Fruit fly (Drosophila melanogaster): Measurements from ENCODE around the gene Mvl.

Mvl gene

dm6 chr3R:21060430-21061245, at the start of gene Mvl:
Gene Mvl (minus strand): TSS chr3R:21060800.
- TF ChIP-seq EcR (GFP tag; optimal IDR thresholded peaks at IDR 0.05) (peak in 1 of 2 experiments; percentile 60), usp (GFP tag; optimal IDR thresholded peaks at IDR 0.05) (no peak)

DNA sequence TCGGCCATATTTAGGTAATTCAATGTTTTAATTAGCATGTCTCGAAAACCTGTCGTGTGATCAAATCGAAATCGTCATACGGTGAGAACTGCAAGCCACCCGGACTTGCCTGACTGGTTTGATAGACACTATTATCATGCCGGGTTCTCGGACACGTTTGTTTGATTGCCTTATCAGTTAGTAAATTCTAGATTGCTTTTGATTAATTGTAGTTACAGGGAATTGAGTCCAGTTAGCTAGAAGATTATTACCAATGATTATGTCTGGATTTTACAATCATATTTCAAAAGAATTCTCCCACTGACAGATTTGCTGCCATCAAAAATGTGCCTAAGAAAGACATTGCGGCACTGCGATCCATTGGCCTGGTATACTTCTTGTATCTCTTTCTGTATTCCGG, 49.1 kb upstream of the Mvl start:
- no peak for TF ChIP-seq Dll (optimal IDR thresholded peaks at IDR 0.05)
- TF ChIP-seq CG8478 (optimal IDR thresholded peaks at IDR 0.05), result no peak
- no peak for TF ChIP-seq psq (optimal IDR thresholded peaks at IDR 0.05)
- no peak for TF ChIP-seq pan (optimal IDR thresholded peaks at IDR 0.05)
- no peak for TF ChIP-seq usp (GFP tag; optimal IDR thresholded peaks at IDR 0.05)

DNA sequence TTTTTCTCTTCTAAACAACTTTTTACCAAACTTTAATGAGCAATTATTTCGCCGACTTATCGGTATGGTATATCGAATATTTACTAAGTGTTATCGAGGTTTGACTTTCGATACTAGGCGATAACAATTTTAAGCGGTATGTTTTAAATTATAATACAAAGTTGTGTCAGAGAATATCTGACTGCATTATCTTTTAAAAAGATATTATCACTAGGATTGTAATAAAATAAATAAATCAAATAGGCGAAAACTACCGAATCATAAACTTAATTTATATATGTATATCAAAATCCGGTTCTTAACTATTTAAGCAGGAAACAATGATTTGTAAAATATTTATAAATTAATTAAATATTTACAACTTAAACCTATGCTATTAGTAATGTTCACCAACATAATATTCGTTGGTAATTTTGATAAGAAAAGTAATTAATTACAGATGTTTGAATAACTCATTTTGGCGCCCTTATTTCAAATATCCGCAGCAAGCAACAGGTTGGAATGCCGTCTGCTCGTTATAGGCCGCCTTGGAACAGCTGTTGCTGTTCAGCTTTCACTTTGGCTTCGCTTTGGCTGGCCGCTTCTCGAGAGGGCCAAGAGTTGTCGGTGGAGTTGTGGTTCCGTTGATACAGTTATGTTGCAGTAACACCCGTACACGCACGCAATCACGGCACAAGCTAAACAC, 47.4 kb upstream of the Mvl start, which contains the start of the genes Sec15 and rtet:
Sec15 (minus strand) TSS at position 66 of the 685 bp plus-strand sequence.
rtet (plus strand) TSS at position 540 of the 685 bp plus-strand sequence.
- no peak for TF ChIP-seq CG8478 (optimal IDR thresholded peaks at IDR 0.05)
- no peak for TF ChIP-seq usp (GFP tag; optimal IDR thresholded peaks at IDR 0.05)
- no peak for TF ChIP-seq EcR (GFP tag; optimal IDR thresholded peaks at IDR 0.05)
- TF ChIP-seq Dll (optimal IDR thresholded peaks at IDR 0.05), result no peak
- TF ChIP-seq psq (optimal IDR thresholded peaks at IDR 0.05), result no peak
- no peak for TF ChIP-seq pan (optimal IDR thresholded peaks at IDR 0.05)

DNA sequence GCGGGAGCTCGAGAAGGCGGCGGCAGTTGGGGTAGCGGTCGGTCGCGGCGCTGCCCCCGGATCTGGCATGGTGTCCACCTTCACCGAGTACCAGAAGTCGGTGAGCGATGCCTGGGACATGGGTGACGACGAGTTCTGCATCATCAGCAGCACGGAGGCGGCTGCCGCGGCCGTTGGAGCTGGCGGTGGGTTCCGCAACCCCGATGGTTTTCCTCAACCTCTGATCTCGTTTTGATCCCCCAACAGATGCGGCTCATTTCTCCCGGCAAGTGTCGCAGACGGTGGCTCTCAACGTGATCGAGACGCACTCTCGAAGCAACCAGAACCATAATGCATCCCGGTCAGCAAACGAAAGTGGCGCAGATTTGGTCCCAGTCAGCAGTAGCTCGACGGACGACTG, 41.9 kb upstream of the Mvl start:
- TF ChIP-seq psq (optimal IDR thresholded peaks at IDR 0.05), result no peak
- no peak for TF ChIP-seq Dll (optimal IDR thresholded peaks at IDR 0.05)
- TF ChIP-seq usp (GFP tag; optimal IDR thresholded peaks at IDR 0.05), result no peak
- TF ChIP-seq pan (optimal IDR thresholded peaks at IDR 0.05), result no peak
- TF ChIP-seq CG8478 (optimal IDR thresholded peaks at IDR 0.05), result no peak
- no peak for TF ChIP-seq EcR (GFP tag; optimal IDR thresholded peaks at IDR 0.05)

DNA sequence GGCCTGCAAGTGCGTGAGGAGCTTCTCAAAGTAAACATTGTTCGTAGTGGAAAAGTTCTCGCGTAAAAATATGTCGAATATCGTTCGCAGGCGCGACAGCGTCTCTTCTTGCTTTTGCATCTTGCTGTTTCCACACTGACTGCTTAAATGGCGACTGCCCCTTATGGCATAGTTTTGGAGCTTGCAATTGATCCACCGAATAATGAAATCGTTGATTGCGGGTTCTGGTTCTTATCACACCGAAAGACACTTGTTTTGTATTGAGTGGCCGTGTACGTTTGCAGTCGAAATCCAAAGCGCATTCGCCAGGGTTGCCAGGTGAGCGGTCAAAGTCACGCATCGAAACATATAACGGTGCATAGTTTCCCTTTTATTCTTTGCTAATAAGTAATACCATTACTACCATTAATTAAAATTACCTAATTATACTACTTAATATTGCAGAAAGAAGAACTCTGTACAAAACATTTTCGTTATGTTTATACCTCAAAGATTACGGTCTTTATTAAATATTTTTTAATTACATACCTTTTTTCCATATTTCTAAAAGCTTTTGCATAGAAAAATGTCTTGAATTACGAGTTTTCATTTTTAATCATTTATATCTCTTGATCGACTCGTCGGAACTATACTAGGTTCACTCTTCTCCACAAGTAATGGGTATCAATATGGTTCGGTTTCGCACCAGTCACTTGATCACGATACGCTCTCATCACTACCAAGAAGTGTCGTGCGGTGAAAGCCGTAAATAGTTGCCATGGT, 41.0 kb upstream of the Mvl start, which contains the start of the genes CG7044 and Tbc1d22:
CG7044 (minus strand) TSS at position 266 of the 762 bp plus-strand sequence.
Tbc1d22 (plus strand) TSS at position 747 of the 762 bp plus-strand sequence.
- TF ChIP-seq usp (GFP tag; optimal IDR thresholded peaks at IDR 0.05) (no peak), EcR (GFP tag; optimal IDR thresholded peaks at IDR 0.05) (no peak), psq (optimal IDR thresholded peaks at IDR 0.05) (no peak), pan (optimal IDR thresholded peaks at IDR 0.05) (peak; percentile 89)

DNA sequence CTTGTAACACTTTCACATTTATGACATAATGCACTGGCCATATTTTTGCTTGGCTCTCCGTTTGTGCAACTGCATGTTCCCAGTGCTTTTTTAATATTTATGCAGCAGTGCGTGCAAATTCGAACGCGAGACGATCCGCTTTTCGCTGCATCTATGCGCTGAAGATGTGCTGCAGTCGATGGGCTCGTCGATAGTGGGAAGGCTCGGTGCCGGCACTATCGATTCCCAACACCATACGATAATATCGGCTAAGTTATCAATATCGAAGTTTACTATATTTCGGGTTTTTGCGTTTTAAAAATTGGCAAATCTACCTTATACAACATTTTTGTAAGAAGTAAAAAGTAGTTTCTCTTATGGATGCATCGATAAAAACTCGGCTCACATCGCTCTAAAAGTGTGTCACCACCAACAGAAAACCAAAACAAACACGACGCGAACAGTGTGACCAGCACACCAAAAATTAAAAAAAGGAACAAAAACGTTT, 37.1 kb upstream of the Mvl start, which contains the start of gene RhoGAP93B:
RhoGAP93B (minus strand) TSS at position 197 of the 487 bp plus-strand sequence.
- TF ChIP-seq usp (GFP tag; optimal IDR thresholded peaks at IDR 0.05) (no peak), psq (optimal IDR thresholded peaks at IDR 0.05) (no peak), pan (optimal IDR thresholded peaks at IDR 0.05) (no peak), CG8478 (optimal IDR thresholded peaks at IDR 0.05) (no peak), Dll (optimal IDR thresholded peaks at IDR 0.05) (no peak), EcR (GFP tag; optimal IDR thresholded peaks at IDR 0.05) (no peak)

DNA sequence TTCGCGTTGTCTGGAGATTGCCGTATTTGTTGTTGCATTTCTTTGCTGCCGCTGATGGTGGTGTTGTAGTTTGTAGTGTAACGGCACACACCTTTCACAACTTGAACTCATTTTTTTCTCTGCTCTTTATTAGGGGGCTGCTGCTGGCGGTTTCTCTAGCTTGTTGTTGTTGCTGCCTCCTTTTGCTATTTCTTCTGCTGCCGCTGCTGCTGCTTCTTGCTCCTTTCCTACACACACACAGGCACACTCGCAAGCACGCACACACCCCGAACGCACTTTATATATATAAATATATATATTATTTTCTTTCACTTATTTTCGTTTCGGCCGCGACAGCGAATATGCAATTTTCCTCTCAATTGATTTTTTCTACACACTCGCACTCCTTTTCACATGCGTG, 36.6 kb upstream of the Mvl start:
- TF ChIP-seq psq (optimal IDR thresholded peaks at IDR 0.05), result no peak
- TF ChIP-seq usp (GFP tag; optimal IDR thresholded peaks at IDR 0.05), result no peak
- no peak for TF ChIP-seq pan (optimal IDR thresholded peaks at IDR 0.05)
- TF ChIP-seq EcR (GFP tag; optimal IDR thresholded peaks at IDR 0.05), result no peak
- no peak for TF ChIP-seq CG8478 (optimal IDR thresholded peaks at IDR 0.05)
- no peak for TF ChIP-seq Dll (optimal IDR thresholded peaks at IDR 0.05)

dm6 chr3R:21096532-21097143, 36.0 kb upstream of the Mvl start:
- TF ChIP-seq CG8478 (optimal IDR thresholded peaks at IDR 0.05) (no peak), usp (GFP tag; optimal IDR thresholded peaks at IDR 0.05) (no peak), psq (optimal IDR thresholded peaks at IDR 0.05) (no peak), pan (optimal IDR thresholded peaks at IDR 0.05) (no peak)

DNA sequence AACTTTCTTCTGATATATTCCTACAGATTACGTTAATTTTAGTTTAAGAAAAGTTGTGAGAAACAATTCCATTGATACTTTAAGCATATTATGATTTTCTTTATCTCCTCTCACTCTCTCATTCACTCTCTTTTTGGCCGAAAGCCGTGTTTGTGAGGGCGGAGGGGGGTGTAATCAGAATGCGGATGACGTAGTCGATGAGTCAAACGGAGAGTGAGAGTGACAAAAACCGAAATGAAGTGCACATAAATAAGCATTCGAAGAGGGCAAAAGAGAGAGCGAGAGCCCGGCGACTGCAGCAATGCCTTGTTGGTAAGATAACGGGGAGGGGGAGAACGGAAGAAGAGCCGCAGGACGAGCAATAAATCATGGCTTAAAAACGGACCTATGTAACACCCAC, 33.7 kb upstream of the Mvl start:
- TF ChIP-seq Dll (optimal IDR thresholded peaks at IDR 0.05) (no peak), pan (optimal IDR thresholded peaks at IDR 0.05) (no peak), EcR (GFP tag; optimal IDR thresholded peaks at IDR 0.05) (no peak), usp (GFP tag; optimal IDR thresholded peaks at IDR 0.05) (no peak), psq (optimal IDR thresholded peaks at IDR 0.05) (no peak), CG8478 (optimal IDR thresholded peaks at IDR 0.05) (no peak)

DNA sequence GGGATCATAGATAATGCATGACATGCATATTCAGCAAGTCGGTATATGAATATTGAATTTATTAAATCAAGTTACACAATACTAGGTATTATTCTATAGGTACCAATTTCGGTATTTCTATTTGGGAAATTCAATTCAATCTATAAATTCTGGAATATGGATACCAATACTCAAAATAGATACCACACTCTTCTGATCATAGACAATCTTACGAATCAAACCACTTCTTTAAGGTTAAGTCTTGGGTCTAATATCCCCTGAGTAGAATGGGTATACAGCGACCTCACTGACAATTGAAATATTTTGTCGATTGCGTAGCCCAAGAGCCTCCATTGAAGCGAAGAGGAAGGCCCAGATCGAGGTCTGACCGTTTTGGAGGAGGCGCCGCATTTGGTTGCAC, 32.2 kb upstream of the Mvl start:
- no peak for TF ChIP-seq psq (optimal IDR thresholded peaks at IDR 0.05)
- no peak for TF ChIP-seq usp (GFP tag; optimal IDR thresholded peaks at IDR 0.05)
- TF ChIP-seq pan (optimal IDR thresholded peaks at IDR 0.05), result no peak
- TF ChIP-seq EcR (GFP tag; optimal IDR thresholded peaks at IDR 0.05), result no peak

DNA sequence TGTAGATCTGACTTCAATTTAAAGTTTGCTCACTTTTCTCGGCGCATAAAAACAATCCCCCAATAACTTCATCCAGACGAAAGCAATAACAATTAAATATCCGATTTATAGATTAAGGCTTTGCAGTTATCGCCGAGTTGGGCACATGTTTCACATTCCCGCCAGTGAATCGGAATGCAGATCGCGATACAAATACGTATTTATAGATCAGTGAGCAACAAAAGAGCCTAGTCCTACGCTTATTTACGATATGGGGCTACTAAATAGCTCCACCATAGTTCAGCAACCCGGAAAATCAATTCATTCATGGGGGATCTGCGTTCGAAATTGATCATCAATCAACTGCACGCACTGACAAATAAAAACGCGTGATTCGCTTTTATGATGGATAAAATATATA, 31.4 kb upstream of the Mvl start:
- TF ChIP-seq CG8478 (optimal IDR thresholded peaks at IDR 0.05) (no peak), EcR (GFP tag; optimal IDR thresholded peaks at IDR 0.05) (no peak), Dll (optimal IDR thresholded peaks at IDR 0.05) (no peak), pan (optimal IDR thresholded peaks at IDR 0.05) (no peak), psq (optimal IDR thresholded peaks at IDR 0.05) (no peak), usp (GFP tag; optimal IDR thresholded peaks at IDR 0.05) (no peak)
